Comparison of ENCODE assay signal across 1 fruit fly cellular context in the genomic region with DNA sequence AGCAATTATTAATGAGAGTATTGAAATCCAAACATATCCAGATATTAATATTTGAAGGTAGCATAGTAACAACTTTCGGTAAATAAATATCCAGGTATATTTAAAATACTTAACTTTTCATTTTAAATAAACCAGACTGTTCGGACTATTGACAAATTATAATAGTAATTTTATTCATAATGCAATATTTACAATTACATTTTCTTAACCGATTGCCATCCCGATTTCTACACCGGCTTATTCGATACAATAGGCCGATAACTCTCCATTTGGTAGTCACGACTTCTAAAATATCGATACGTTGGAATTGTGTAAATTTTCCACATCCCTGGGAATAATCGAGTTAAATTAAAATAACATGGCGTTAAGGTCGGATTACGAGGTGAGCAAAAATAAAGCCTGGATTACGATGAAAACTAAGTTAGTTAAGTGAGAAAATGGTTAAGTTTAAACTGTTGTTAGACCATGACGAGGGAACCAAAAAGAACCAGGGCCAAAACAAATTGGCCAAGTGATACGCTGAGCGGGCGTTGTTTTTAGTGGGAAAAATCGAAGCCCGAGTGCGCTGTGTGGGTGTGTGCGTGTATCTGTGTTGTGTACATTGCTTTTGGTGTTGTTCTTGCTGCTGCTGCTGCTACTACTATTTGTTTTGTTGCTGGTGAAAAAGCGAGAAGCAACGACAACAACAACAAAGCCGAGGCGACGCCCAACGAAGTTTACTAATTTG.
A peak's percentile ranks its signal among the peaks of the same experiment; 100 is the strongest.
TF ChIP-seq lines count a peak whose summit lies in the region.

Atpalpha (plus strand) TSS at position 267 of the 727 bp plus-strand sequence.

TF ChIP-seq in whole organism, embryonic, 481 proteins besides CTCF, POLR2A, EP300 and RAD21 (continued from another document and continues in another):
- TF ChIP-seq CG34224 (GFP tag; IDR thresholded peaks at IDR 0.05; lab: Robert Waterston, UW; ENCODE audit: partially characterized antibody) (peak; percentile 95), CG8388 (GFP tag; optimal IDR thresholded peaks at IDR 0.05; lab: Kevin White, UChicago) (no peak), CG13296 (GFP tag; optimal IDR thresholded peaks at IDR 0.05; lab: Kevin White, UChicago) (no peak), stwl (tag; optimal IDR thresholded peaks at IDR 0.05; lab: Kevin White, UChicago) (peak; percentile 84), Doc2 (GFP tag; IDR thresholded peaks at IDR 0.05; lab: Robert Waterston, UW) (no peak), dpn (GFP tag; optimal IDR thresholded peaks at IDR 0.05; lab: Kevin White, UChicago) (no peak), Camta (GFP tag; optimal IDR thresholded peaks at IDR 0.05; lab: Kevin White, UChicago) (peak; percentile 28), CG14710 (tag; optimal IDR thresholded peaks at IDR 0.05; lab: Kevin White, UChicago) (peak; percentile 62), chinmo (GFP tag; IDR thresholded peaks at IDR 0.05; lab: Robert Waterston, UW; ENCODE audit: partially characterized antibody) (peak; percentile 96), pfk (GFP tag; optimal IDR thresholded peaks at IDR 0.05; lab: Kevin White, UChicago) (no peak), Sox102F (GFP tag; optimal IDR thresholded peaks at IDR 0.05; lab: Kevin White, UChicago) (no peak), CG7839 (tag; optimal IDR thresholded peaks at IDR 0.05; lab: Kevin White, UChicago) (no peak), vnd (GFP tag; IDR thresholded peaks at IDR 0.05; lab: Robert Waterston, UW; ENCODE audit: partially characterized antibody) (peak; percentile 92), CG31224 (GFP tag; IDR thresholded peaks at IDR 0.05; lab: Robert Waterston, UW) (no peak), tll (GFP tag; optimal IDR thresholded peaks at IDR 0.05; lab: Kevin White, UChicago) (no peak), sqz (GFP tag; optimal IDR thresholded peaks at IDR 0.05; lab: Kevin White, UChicago) (no peak), CG10431 (GFP tag; optimal IDR thresholded peaks at IDR 0.05; lab: Kevin White, UChicago) (peak; percentile 47), mld (GFP tag; IDR thresholded peaks at IDR 0.05; lab: Robert Waterston, UW; ENCODE audit: partially characterized antibody) (peak; percentile 95), CG16813 (GFP tag; IDR thresholded peaks at IDR 0.05; lab: Robert Waterston, UW; ENCODE audit: partially characterized antibody) (peak; percentile 95), croc (GFP tag; conservative IDR thresholded peaks at IDR 0.05; lab: Robert Waterston, UW) (no peak), gfzf (GFP tag; optimal IDR thresholded peaks at IDR 0.05; lab: Kevin White, UChicago) (peak; percentile 10), pb (GFP tag; optimal IDR thresholded peaks at IDR 0.05; lab: Kevin White, UChicago) (no peak), CG2889 (GFP tag; IDR thresholded peaks at IDR 0.05; lab: Robert Waterston, UW) (no peak), prd (optimal IDR thresholded peaks at IDR 0.05; lab: Kevin White, UChicago) (no peak), prd (GFP tag; IDR thresholded peaks at IDR 0.05; lab: Robert Waterston, UW) (0 out of 3 replicates have a peak, but pooled peaks have one; percentile 12), CG11723 (GFP tag; optimal IDR thresholded peaks at IDR 0.05; lab: Kevin White, UChicago) (no peak), jing (GFP tag; optimal IDR thresholded peaks at IDR 0.05; lab: Kevin White, UChicago) (no peak), HmgD (GFP tag; optimal IDR thresholded peaks at IDR 0.05; lab: Kevin White, UChicago) (no peak), CG13287 (GFP tag; IDR thresholded peaks at IDR 0.05; lab: Robert Waterston, UW; ENCODE audit: partially characterized antibody) (peak; percentile 95), BEAF-32 (GFP tag; optimal IDR thresholded peaks at IDR 0.05; lab: Kevin White, UChicago) (peak; percentile 96), CG12071 (GFP tag; optimal IDR thresholded peaks at IDR 0.05; lab: Kevin White, UChicago) (no peak), Nf-YB (GFP tag; optimal IDR thresholded peaks at IDR 0.05; lab: Kevin White, UChicago) (peak; percentile 8), so (GFP tag; IDR thresholded peaks at IDR 0.05; lab: Robert Waterston, UW) (no peak), CG15269 (tag; optimal IDR thresholded peaks at IDR 0.05; lab: Kevin White, UChicago) (no peak), C15 (GFP tag; IDR thresholded peaks at IDR 0.05; lab: Robert Waterston, UW) (no peak), CG4730 (GFP tag; IDR thresholded peaks at IDR 0.05; lab: Robert Waterston, UW) (no peak), gsb (GFP tag; IDR thresholded peaks at IDR 0.05; lab: Robert Waterston, UW) (no peak), ind (GFP tag; optimal IDR thresholded peaks at IDR 0.05; lab: Kevin White, UChicago) (no peak), CG1647 (GFP tag; optimal IDR thresholded peaks at IDR 0.05; lab: Kevin White, UChicago) (no peak), CG3065 (GFP tag; optimal IDR thresholded peaks at IDR 0.05; lab: Kevin White, UChicago) (no peak), hb (GFP tag; IDR thresholded peaks at IDR 0.05; lab: Robert Waterston, UW; ENCODE audit: partially characterized antibody) (peak; percentile 97), crol (GFP tag; IDR thresholded peaks at IDR 0.05; lab: Robert Waterston, UW) (no peak), Ada2b (GFP tag; IDR thresholded peaks at IDR 0.05; lab: Robert Waterston, UW) (no peak), btn (GFP tag; optimal IDR thresholded peaks at IDR 0.05; lab: Kevin White, UChicago) (no peak), CG17912 (GFP tag; optimal IDR thresholded peaks at IDR 0.05; lab: Kevin White, UChicago) (peak; percentile 49), B-H1 (GFP tag; IDR thresholded peaks at IDR 0.05; lab: Robert Waterston, UW) (no peak), eyg (GFP tag; optimal IDR thresholded peaks at IDR 0.05; lab: Kevin White, UChicago) (no peak), lmd (GFP tag; IDR thresholded peaks at IDR 0.05; lab: Robert Waterston, UW) (no peak), onecut (GFP tag; IDR thresholded peaks at IDR 0.05; lab: Robert Waterston, UW) (peak; percentile 90), CG2712 (tag; optimal IDR thresholded peaks at IDR 0.05; lab: Kevin White, UChicago) (peak; percentile 32), Six4 (GFP tag; optimal IDR thresholded peaks at IDR 0.05; lab: Kevin White, UChicago) (no peak), CG18599 (GFP tag; optimal IDR thresholded peaks at IDR 0.05; lab: Kevin White, UChicago) (peak; percentile 35), CG17829 (tag; optimal IDR thresholded peaks at IDR 0.05; lab: Kevin White, UChicago) (peak; percentile 27), her (GFP tag; optimal IDR thresholded peaks at IDR 0.05; lab: Kevin White, UChicago) (no peak), CG10267 (tag; optimal IDR thresholded peaks at IDR 0.05; lab: Kevin White, UChicago) (peak; percentile 50), ken (GFP tag; IDR thresholded peaks at IDR 0.05; lab: Robert Waterston, UW) (no peak), Deaf1 (tag; optimal IDR thresholded peaks at IDR 0.05; lab: Kevin White, UChicago) (peak; percentile 23), ranshi (GFP tag; IDR thresholded peaks at IDR 0.05; lab: Robert Waterston, UW) (no peak), zfh2 (GFP tag; optimal IDR thresholded peaks at IDR 0.05; lab: Kevin White, UChicago) (no peak), CG12942 (GFP tag; optimal IDR thresholded peaks at IDR 0.05; lab: Kevin White, UChicago) (no peak), CG17361 (GFP tag; IDR thresholded peaks at IDR 0.05; lab: Robert Waterston, UW) (peak; percentile 38; the same call in 2 of the 3 replicates), wor (GFP tag; IDR thresholded peaks at IDR 0.05; lab: Robert Waterston, UW) (no peak), CG10462 (GFP tag; optimal IDR thresholded peaks at IDR 0.05; lab: Kevin White, UChicago) (no peak), Dad (GFP tag; optimal IDR thresholded peaks at IDR 0.05; lab: Kevin White, UChicago) (no peak), HmgZ (tag; optimal IDR thresholded peaks at IDR 0.05; lab: Kevin White, UChicago) (no peak), CG11456 (GFP tag; IDR thresholded peaks at IDR 0.05; lab: Robert Waterston, UW) (no peak), CG2199 (GFP tag; IDR thresholded peaks at IDR 0.05; lab: Robert Waterston, UW) (no peak), gce (GFP tag; IDR thresholded peaks at IDR 0.05; lab: Robert Waterston, UW) (no peak), CG12236 (GFP tag; optimal IDR thresholded peaks at IDR 0.05; lab: Kevin White, UChicago) (no peak), Jarid2 (GFP tag; optimal IDR thresholded peaks at IDR 0.05; lab: Kevin White, UChicago) (no peak), CG14860 (GFP tag; IDR thresholded peaks at IDR 0.05; lab: Robert Waterston, UW; ENCODE audit: partially characterized antibody) (peak; percentile 94), CG3838 (GFP tag; optimal IDR thresholded peaks at IDR 0.05; lab: Kevin White, UChicago) (no peak), insv (GFP tag; optimal IDR thresholded peaks at IDR 0.05; lab: Kevin White, UChicago) (peak in 1 of 2 experiments; percentile 42), toy (GFP tag; IDR thresholded peaks at IDR 0.05; lab: Robert Waterston, UW) (no peak), nerfin-1 (tag; optimal IDR thresholded peaks at IDR 0.05; lab: Kevin White, UChicago) (no peak), NK7.1 (GFP tag; optimal IDR thresholded peaks at IDR 0.05; lab: Kevin White, UChicago) (no peak), NFAT (GFP tag; IDR thresholded peaks at IDR 0.05; lab: Robert Waterston, UW) (peak; percentile 40; the same call in 1 of the 2 replicates), danr (GFP tag; IDR thresholded peaks at IDR 0.05; lab: Robert Waterston, UW) (no peak), sug (tag; optimal IDR thresholded peaks at IDR 0.05; lab: Kevin White, UChicago) (no peak), CG18262 (tag; optimal IDR thresholded peaks at IDR 0.05; lab: Kevin White, UChicago) (no peak), Opbp (GFP tag; IDR thresholded peaks at IDR 0.05; lab: Robert Waterston, UW; ENCODE audit: partially characterized antibody) (peak; percentile 98), CG12155 (GFP tag; optimal IDR thresholded peaks at IDR 0.05; lab: Kevin White, UChicago) (no peak), zfh1 (GFP tag; IDR thresholded peaks at IDR 0.05; lab: Robert Waterston, UW) (no peak), Adf1 (GFP tag; IDR thresholded peaks at IDR 0.05; lab: Robert Waterston, UW) (peak; percentile 26; the same call in 1 of the 2 replicates), CG18764 (GFP tag; optimal IDR thresholded peaks at IDR 0.05; lab: Kevin White, UChicago) (no peak), CG9609 (GFP tag; optimal IDR thresholded peaks at IDR 0.05; lab: Kevin White, UChicago) (no peak), Vsx1 (GFP tag; optimal IDR thresholded peaks at IDR 0.05; lab: Kevin White, UChicago) (no peak), nerfin-2 (GFP tag; IDR thresholded peaks at IDR 0.05; lab: Robert Waterston, UW; ENCODE audit: partially characterized antibody) (peak; percentile 97), Ets65A (GFP tag; lab: Kevin White, UChicago) (peak; percentile 26), en (GFP tag; optimal IDR thresholded peaks at IDR 0.05; lab: Kevin White, UChicago) (no peak), CG12659 (GFP tag; optimal IDR thresholded peaks at IDR 0.05; lab: Kevin White, UChicago) (peak; percentile 74), chm (GFP tag; IDR thresholded peaks at IDR 0.05; lab: Robert Waterston, UW) (no peak; the same call in 1 of the 2 replicates), Hand (GFP tag; optimal IDR thresholded peaks at IDR 0.05; lab: Kevin White, UChicago) (no peak), bcd (GFP tag; optimal IDR thresholded peaks at IDR 0.05; lab: Kevin White, UChicago) (no peak), CG9876 (GFP tag; optimal IDR thresholded peaks at IDR 0.05; lab: Kevin White, UChicago) (no peak), CG5180 (GFP tag; optimal IDR thresholded peaks at IDR 0.05; lab: Kevin White, UChicago) (no peak), twi (tag; optimal IDR thresholded peaks at IDR 0.05; lab: Kevin White, UChicago) (no peak), CG4282 (GFP tag; optimal IDR thresholded peaks at IDR 0.05; lab: Kevin White, UChicago) (no peak), CG13424 (tag; optimal IDR thresholded peaks at IDR 0.05; lab: Kevin White, UChicago) (no peak), Elba2 (GFP tag; optimal IDR thresholded peaks at IDR 0.05; lab: Kevin White, UChicago) (no peak), CG14441 (GFP tag; IDR thresholded peaks at IDR 0.05; lab: Robert Waterston, UW) (no peak), CG4360 (GFP tag; IDR thresholded peaks at IDR 0.05; lab: Robert Waterston, UW) (peak; percentile 74), row (GFP tag; IDR thresholded peaks at IDR 0.05; lab: Robert Waterston, UW) (peak; percentile 46; the same call in 2 of the 3 replicates), CG9817 (tag; optimal IDR thresholded peaks at IDR 0.05; lab: Kevin White, UChicago) (no peak), bsh (GFP tag; optimal IDR thresholded peaks at IDR 0.05; lab: Kevin White, UChicago) (no peak), dm (GFP tag; optimal IDR thresholded peaks at IDR 0.05; lab: Kevin White, UChicago) (peak; percentile 23), CG8478 (optimal IDR thresholded peaks at IDR 0.05; lab: Kevin White, UChicago) (no peak), CG11398 (GFP tag; optimal IDR thresholded peaks at IDR 0.05; lab: Kevin White, UChicago) (no peak), schlank (tag; optimal IDR thresholded peaks at IDR 0.05; lab: Kevin White, UChicago) (no peak), NC2β (GFP tag; optimal IDR thresholded peaks at IDR 0.05; lab: Kevin White, UChicago) (no peak), CG7987 (GFP tag; optimal IDR thresholded peaks at IDR 0.05; lab: Kevin White, UChicago) (peak; percentile 36), CG18011 (GFP tag; optimal IDR thresholded peaks at IDR 0.05; lab: Kevin White, UChicago) (no peak), ewg (GFP tag; optimal IDR thresholded peaks at IDR 0.05; lab: Kevin White, UChicago) (no peak), Gug (GFP tag; IDR thresholded peaks at IDR 0.05; lab: Robert Waterston, UW) (peak; percentile 1; the same call in 1 of the 4 replicates), Oaz (GFP tag; IDR thresholded peaks at IDR 0.05; lab: Robert Waterston, UW) (no peak), hkb (optimal IDR thresholded peaks at IDR 0.05; lab: Kevin White, UChicago) (no peak), hkb (GFP tag; IDR thresholded peaks at IDR 0.05; lab: Robert Waterston, UW) (no peak), CG10321 (GFP tag; IDR thresholded peaks at IDR 0.05; lab: Robert Waterston, UW) (no peak), Doc3 (GFP tag; IDR thresholded peaks at IDR 0.05; lab: Robert Waterston, UW; ENCODE audit: partially characterized antibody) (peak; percentile 94), tna (GFP tag; IDR thresholded peaks at IDR 0.05; lab: Robert Waterston, UW; ENCODE audit: partially characterized antibody) (peak; percentile 98), CG7372 (GFP tag; IDR thresholded peaks at IDR 0.05; lab: Robert Waterston, UW) (no peak), lab (GFP tag; optimal IDR thresholded peaks at IDR 0.05; lab: Kevin White, UChicago) (no peak), cg (GFP tag; optimal IDR thresholded peaks at IDR 0.05; lab: Kevin White, UChicago) (peak; percentile 71), sens (GFP tag; lab: Kevin White, UChicago) (peak; percentile 18), CG8765 (GFP tag; IDR thresholded peaks at IDR 0.05; lab: Robert Waterston, UW) (no peak), ase (GFP tag; IDR thresholded peaks at IDR 0.05; lab: Robert Waterston, UW) (no peak)
